Fruit fly (Drosophila melanogaster) whole organism, embryonic: ENCODE results near the gene trbl.
A peak's percentile ranks its signal among the peaks of the same experiment; 100 is the strongest.

Source experiments
- Adf1 ChIP-seq: fragments of 200-800 bp; sonication (Bioruptor generic); IDR thresholded peaks from 2 replicates; pipeline ENCODE4 v1.3.6; 2022; ENCODE audit warnings: missing biosample characterization, missing genetic modification characterization
- Bgb ChIP-seq: fragments of 200-800 bp; sonication (Bioruptor generic); IDR thresholded peaks from 2 replicates; pipeline ENCODE4 v1.3.6; 2022; ENCODE audit warnings: missing biosample characterization, missing genetic modification characterization; ENCODE audit not compliant: partially characterized antibody
- CG10209 ChIP-seq: fragments of 200-800 bp; sonication (Bioruptor generic); optimal IDR thresholded peaks from 3 replicates; lab custom pipeline; 2017; ENCODE audit warnings: missing biosample characterization, mild to moderate bottlenecking, missing genetic modification characterization, missing genetic modification reagents
- CG10565 ChIP-seq: fragments of 200-800 bp; sonication (Bioruptor generic); optimal IDR thresholded peaks from 3 replicates; lab custom pipeline; 2016; ENCODE audit warnings: missing biosample characterization, mild to moderate bottlenecking, missing genetic modification characterization
- CG12155 ChIP-seq: fragments of 200-800 bp; sonication (Bioruptor generic); optimal IDR thresholded peaks from 3 replicates; lab custom pipeline; 2016; ENCODE audit warnings: missing biosample characterization, missing genetic modification characterization
- CG12659 ChIP-seq: fragments of 200-800 bp; sonication (Bioruptor generic); optimal IDR thresholded peaks from 3 replicates; lab custom pipeline; 2017; ENCODE audit warnings: mild to moderate bottlenecking, missing biosample characterization, missing genetic modification reagents, missing genetic modification characterization
- CG12769 ChIP-seq: fragments of 200-800 bp; sonication (Bioruptor generic); optimal IDR thresholded peaks from 2 replicates; lab custom pipeline; 2019; ENCODE audit warnings: missing biosample characterization, mild to moderate bottlenecking, missing genetic modification characterization, moderate library complexity
- CG15514 ChIP-seq: fragments of 200-800 bp; sonication (Bioruptor generic); optimal IDR thresholded peaks from 3 replicates; lab custom pipeline; 2017; ENCODE audit warnings: missing biosample characterization, missing genetic modification characterization, mild to moderate bottlenecking, moderate library complexity, missing genetic modification reagents
- CG15696 ChIP-seq: fragments of 200-800 bp; sonication (Bioruptor generic); optimal IDR thresholded peaks from 2 replicates; lab custom pipeline; 2019; ENCODE audit warnings: missing biosample characterization, mild to moderate bottlenecking, missing genetic modification characterization, moderate library complexity
- CG17359 ChIP-seq: fragments of 200-800 bp; sonication (Bioruptor generic); optimal IDR thresholded peaks from 3 replicates; lab custom pipeline; 2018; ENCODE audit warnings: missing biosample characterization, mild to moderate bottlenecking, missing genetic modification characterization, moderate library complexity
- CG17385 ChIP-seq: fragments of 200-800 bp; sonication (Bioruptor generic); optimal IDR thresholded peaks from 3 replicates; lab custom pipeline; 2018; ENCODE audit warnings: missing biosample characterization, mild to moderate bottlenecking, missing genetic modification characterization
- CG18262 ChIP-seq: fragments of 200-800 bp; optimal IDR thresholded peaks from 3 replicates; lab custom pipeline; 2019; ENCODE audit warnings: missing biosample characterization, mild to moderate bottlenecking, missing genetic modification characterization, moderate library complexity
- CG18764 ChIP-seq: fragments of 200-800 bp; sonication (Bioruptor generic); optimal IDR thresholded peaks from 3 replicates; lab custom pipeline; 2016; ENCODE audit warnings: missing biosample characterization, missing genetic modification characterization
- CG32772 ChIP-seq: fragments of 200-800 bp; sonication (Bioruptor generic); IDR thresholded peaks from 2 replicates; pipeline ENCODE4 v1.3.6; 2022; ENCODE audit warnings: missing biosample characterization, missing genetic modification characterization
- CG4617 ChIP-seq: fragments of 200-800 bp; sonication (Bioruptor generic); optimal IDR thresholded peaks from 3 replicates; lab custom pipeline; 2016; ENCODE audit warnings: missing biosample characterization, missing genetic modification characterization, borderline replicate concordance
- CG6689 ChIP-seq: fragments of 200-800 bp; sonication (Bioruptor generic); IDR thresholded peaks from 2 replicates; pipeline ENCODE4 v1.3.6; 2022; ENCODE audit warnings: missing biosample characterization, missing genetic modification characterization
- CG6791 ChIP-seq: fragments of 200-800 bp; sonication (Bioruptor generic); IDR thresholded peaks from 3 replicates; pipeline ENCODE4 v1.3.6; 2022; ENCODE audit warnings: missing biosample characterization, missing genetic modification characterization; ENCODE audit not compliant: partially characterized antibody
- CG7745 ChIP-seq: fragments of 200-800 bp; sonication (Bioruptor generic); optimal IDR thresholded peaks from 2 replicates; lab custom pipeline; 2018; ENCODE audit warnings: missing biosample characterization, mild to moderate bottlenecking, missing genetic modification characterization, moderate library complexity
- Dll ChIP-seq: fragments of 200-800 bp; sonication (Bioruptor generic); IDR thresholded peaks from 4 replicates; pipeline ENCODE4 v1.3.6; 2022; ENCODE audit warnings: missing biosample characterization, missing genetic modification characterization; ENCODE audit not compliant: partially characterized antibody
- E2f2 ChIP-seq: fragments of 200-800 bp; sonication (Bioruptor generic); IDR thresholded peaks from 2 replicates; pipeline ENCODE4 v1.3.6; 2022; ENCODE audit warnings: missing biosample characterization, missing genetic modification characterization
- Hr51 ChIP-seq, 2 experiments: fragments of 200-800 bp; sonication (Bioruptor generic); optimal IDR thresholded peaks; 2 replicates in 1 of 2; 3 replicates in 1 of 2; lab custom pipeline; 2016 to 2018; ENCODE audit warnings: missing biosample characterization in 2 of 2, missing genetic modification characterization in 2 of 2, mild to moderate bottlenecking in 1 of 2, moderate library complexity in 1 of 2
- Optix ChIP-seq: fragments of 200-800 bp; sonication (Bioruptor generic); IDR thresholded peaks from 3 replicates; pipeline ENCODE4 v1.3.6; 2022; ENCODE audit warnings: missing biosample characterization, missing genetic modification characterization
- TFAM ChIP-seq: fragments of 200-800 bp; sonication (Bioruptor generic); optimal IDR thresholded peaks from 2 replicates; lab custom pipeline; 2017; ENCODE audit warnings: missing biosample characterization, missing genetic modification characterization, inconsistent platforms
- Tbp ChIP-seq: fragments of >200 bp; optimal IDR thresholded peaks from 2 replicates; lab custom pipeline; 2018; ENCODE audit warnings: missing biosample characterization, missing genetic modification characterization
- Usf ChIP-seq: fragments of 200-800 bp; sonication (Bioruptor generic); optimal IDR thresholded peaks from 2 replicates; lab custom pipeline; 2017; ENCODE audit warnings: missing genotype, missing biosample characterization, missing genetic modification characterization
- Xbp1 ChIP-seq: fragments of 200-800 bp; sonication (Bioruptor generic); optimal IDR thresholded peaks from 3 replicates; lab custom pipeline; 2016; ENCODE audit warnings: missing biosample characterization, mild to moderate bottlenecking, missing genetic modification characterization
- amos ChIP-seq: fragments of 200-800 bp; sonication (Bioruptor generic); IDR thresholded peaks from 2 replicates; pipeline ENCODE4 v1.3.6; 2022; ENCODE audit warnings: missing biosample characterization, missing genetic modification characterization; ENCODE audit not compliant: partially characterized antibody
- ato ChIP-seq: fragments of 200-800 bp; sonication (Bioruptor generic); IDR thresholded peaks from 2 replicates; pipeline ENCODE4 v1.3.6; 2022; ENCODE audit warnings: missing biosample characterization, missing genetic modification characterization; ENCODE audit not compliant: partially characterized antibody
- bab2 ChIP-seq: fragments of 200-800 bp; sonication (Bioruptor generic); optimal IDR thresholded peaks from 2 replicates; lab custom pipeline; 2016; ENCODE audit warnings: missing biosample characterization, missing genetic modification characterization
- bbx ChIP-seq: fragments of 200-800 bp; sonication (Bioruptor generic); IDR thresholded peaks from 2 replicates; pipeline ENCODE4 v1.3.6; 2022; ENCODE audit warnings: missing biosample characterization, missing genetic modification characterization; ENCODE audit not compliant: partially characterized antibody
- chn ChIP-seq: fragments of 200-800 bp; sonication (Bioruptor generic); optimal IDR thresholded peaks from 2 replicates; lab custom pipeline; 2016; ENCODE audit warnings: missing biosample characterization, missing genetic modification characterization
- dati ChIP-seq: fragments of 200-800 bp; sonication (Bioruptor generic); IDR thresholded peaks from 2 replicates; pipeline ENCODE4 v1.3.6; 2022; ENCODE audit warnings: missing biosample characterization, missing genetic modification characterization
- en ChIP-seq: fragments of 200-800 bp; sonication (Bioruptor generic); optimal IDR thresholded peaks from 2 replicates; lab custom pipeline; 2016; ENCODE audit warnings: missing biosample characterization, missing genetic modification characterization
- fd3F ChIP-seq: fragments of 200-800 bp; sonication (Bioruptor generic); optimal IDR thresholded peaks from 2 replicates; lab custom pipeline; 2018; ENCODE audit warnings: missing biosample characterization, mild to moderate bottlenecking, missing genetic modification characterization, moderate library complexity
- insv ChIP-seq, 2 experiments: fragments of 200-800 bp; sonication (Bioruptor generic); optimal IDR thresholded peaks; 3 replicates each; lab custom pipeline; 2016 to 2018; ENCODE audit warnings: missing biosample characterization in 2 of 2, missing genetic modification characterization in 2 of 2
- phol ChIP-seq: fragments of 200-800 bp; sonication (Bioruptor generic); optimal IDR thresholded peaks from 3 replicates; lab custom pipeline; 2018; ENCODE audit warnings: missing biosample characterization, mild to moderate bottlenecking, missing genetic modification characterization, moderate library complexity
- pros ChIP-seq: fragments of 200-800 bp; sonication (Bioruptor generic); optimal IDR thresholded peaks from 3 replicates; lab custom pipeline; 2019; ENCODE audit warnings: missing biosample characterization, mild to moderate bottlenecking, missing genetic modification characterization, moderate library complexity
- psq ChIP-seq: fragments of 200-800 bp; sonication (Bioruptor generic); optimal IDR thresholded peaks from 2 replicates; lab custom pipeline; 2017; ENCODE audit warnings: missing biosample characterization, missing genetic modification characterization
- sd ChIP-seq: fragments of 200-800 bp; sonication (Bioruptor generic); optimal IDR thresholded peaks from 3 replicates; lab custom pipeline; 2018; ENCODE audit warnings: missing biosample characterization, mild to moderate bottlenecking, missing genetic modification characterization, moderate library complexity
- shn ChIP-seq: fragments of 200-800 bp; sonication (Bioruptor generic); optimal IDR thresholded peaks from 3 replicates; lab custom pipeline; 2016; ENCODE audit warnings: missing biosample characterization, missing genetic modification characterization
- sug ChIP-seq: fragments of 200-800 bp; optimal IDR thresholded peaks from 2 replicates; lab custom pipeline; 2019; ENCODE audit warnings: missing biosample characterization, mild to moderate bottlenecking, missing genetic modification characterization, moderate library complexity
- unc-4 ChIP-seq: fragments of 200-800 bp; sonication (Bioruptor generic); IDR thresholded peaks from 2 replicates; pipeline ENCODE4 v1.3.6; 2022; ENCODE audit warnings: missing biosample characterization, missing genetic modification characterization; ENCODE audit not compliant: partially characterized antibody
- vvl ChIP-seq: fragments of 200-800 bp; sonication (Bioruptor generic); IDR thresholded peaks from 2 replicates; pipeline ENCODE4 v1.3.6; 2022; ENCODE audit warnings: missing biosample characterization, missing genetic modification characterization
- z ChIP-seq: fragments of 200-800 bp; sonication (Bioruptor generic); IDR thresholded peaks from 3 replicates; pipeline ENCODE4 v1.3.6; 2022; ENCODE audit warnings: missing biosample characterization, missing genetic modification characterization

The trbl gene

dm6 chr3L:20366674-20367372 is 34.6 kb downstream of the trbl start, which contains the start of the genes Toll-9 and in (continued):
- no peak for TF ChIP-seq CG18262 (tag; lab: Kevin White, UChicago)
- TF ChIP-seq Usf: no peak
- TF ChIP-seq CG17385 (GFP tag; lab: Kevin White, UChicago): no peak
- peak; percentile 98 for TF ChIP-seq z (GFP tag; lab: Robert Waterston, UW)
- no peak for TF ChIP-seq CG10209 (GFP tag; lab: Kevin White, UChicago)
- no peak for TF ChIP-seq dati (GFP tag; lab: Robert Waterston, UW)
- peak; percentile 15; the same call in 1 of the 2 replicates for TF ChIP-seq amos (GFP tag; lab: Robert Waterston, UW)
- TF ChIP-seq Optix: no peak
- no peak for TF ChIP-seq pros
- TF ChIP-seq CG15696 (tag; lab: Kevin White, UChicago): no peak
- TF ChIP-seq TFAM (GFP tag; lab: Kevin White, UChicago): no peak
- no peak for TF ChIP-seq insv (GFP tag; optimal IDR thresholded peaks at IDR 0.05; lab: Kevin White, UChicago)
- peak; percentile 92 for TF ChIP-seq CG12769 (tag; lab: Kevin White, UChicago)
- TF ChIP-seq Xbp1 (GFP tag; lab: Kevin White, UChicago): no peak
- TF ChIP-seq CG10565: no peak
- no peak for TF ChIP-seq CG12155
- no peak for TF ChIP-seq Hr51 (GFP tag; optimal IDR thresholded peaks at IDR 0.05; lab: Kevin White, UChicago)
- TF ChIP-seq sd (tag; lab: Kevin White, UChicago): peak; percentile 51
- TF ChIP-seq CG4617 (GFP tag; lab: Kevin White, UChicago): no peak
- TF ChIP-seq en: no peak
- peak; percentile 58; the same call in 2 of the 3 replicates for TF ChIP-seq CG6791 (GFP tag; lab: Robert Waterston, UW)
- TF ChIP-seq CG18764 (GFP tag; lab: Kevin White, UChicago): no peak
- TF ChIP-seq CG12659 (GFP tag; lab: Kevin White, UChicago): no peak
- 0 out of 4 replicates have a peak, but pooled peaks have one; percentile 12 for TF ChIP-seq Dll
- TF ChIP-seq CG32772: no peak
- TF ChIP-seq fd3F (GFP tag; lab: Kevin White, UChicago): no peak
- TF ChIP-seq CG7745 (tag; lab: Kevin White, UChicago): no peak
- no peak for TF ChIP-seq psq (GFP tag; lab: Kevin White, UChicago)
- no peak for TF ChIP-seq E2f2 (GFP tag; lab: Robert Waterston, UW)
- TF ChIP-seq ato (GFP tag; lab: Robert Waterston, UW): no peak
- TF ChIP-seq CG6689 (GFP tag; lab: Robert Waterston, UW): no peak
- no peak for TF ChIP-seq Adf1 (GFP tag; lab: Robert Waterston, UW)
- peak; percentile 41; the same call in 1 of the 2 replicates for TF ChIP-seq bbx (GFP tag; lab: Robert Waterston, UW)
- TF ChIP-seq sug (tag; lab: Kevin White, UChicago): no peak
- TF ChIP-seq bab2 (GFP tag; lab: Kevin White, UChicago): no peak
- TF ChIP-seq vvl (GFP tag; lab: Robert Waterston, UW): 0 out of 2 replicates have a peak, but pooled peaks have one; percentile 10
- TF ChIP-seq phol (tag; lab: Kevin White, UChicago): no peak
- no peak for TF ChIP-seq CG17359 (tag; lab: Kevin White, UChicago)
- no peak for TF ChIP-seq chn (GFP tag; lab: Kevin White, UChicago)
- peak; percentile 15; the same call in 1 of the 2 replicates for TF ChIP-seq Bgb (GFP tag; lab: Robert Waterston, UW)
- no peak for TF ChIP-seq CG15514 (GFP tag; lab: Kevin White, UChicago)
- TF ChIP-seq shn (GFP tag; lab: Kevin White, UChicago): no peak
- no peak for TF ChIP-seq unc-4 (GFP tag; lab: Robert Waterston, UW)
- no peak for TF ChIP-seq Tbp
- TF ChIP-seq, all 482 proteins: peak for 14
